Worm (Caenorhabditis elegans) whole organism, early embryonic: ENCODE results near the gene gcy-13.

Experiments used
- ama-1 ChIP-seq: fragments of 150-350 bp; optimal IDR thresholded peaks from 2 replicates; lab custom pipeline; 2014
- ceh-13 ChIP-seq: fragments of 200-800 bp; sonication (Bioruptor generic); optimal IDR thresholded peaks from 2 replicates; lab custom pipeline; 2018; ENCODE audit warnings: mild to moderate bottlenecking, missing genetic modification characterization, missing compliant biosample characterization
- ets-7 ChIP-seq: sonication (generic microtip); optimal IDR thresholded peaks from 2 replicates; lab custom pipeline; 2016; ENCODE audit warnings: missing genotype, missing genetic modification characterization, missing compliant biosample characterization
- flt-1 ChIP-seq: fragments of 200-800 bp; sonication (Bioruptor generic); IDR thresholded peaks from 2 replicates; pipeline ENCODE4 v1.3.6; 2022; ENCODE audit warnings: missing genetic modification characterization, missing compliant biosample characterization
- hmg-4 ChIP-seq: fragments of 200-800 bp; sonication (Bioruptor generic); optimal IDR thresholded peaks from 2 replicates; lab custom pipeline; 2018; ENCODE audit warnings: mild to moderate bottlenecking, missing genetic modification characterization, missing compliant biosample characterization
- hnd-1 ChIP-seq: sonication (generic microtip); optimal IDR thresholded peaks from 2 replicates; lab custom pipeline; 2016; ENCODE audit warnings: missing genetic modification characterization, missing compliant biosample characterization
- pes-1 ChIP-seq: fragments of 200-800 bp; sonication (Bioruptor generic); IDR thresholded peaks from 2 replicates; pipeline ENCODE4 v1.3.6; 2022; ENCODE audit warnings: missing genetic modification reagents, missing genetic modification characterization, missing compliant biosample characterization
- scrt-1 ChIP-seq: fragments of 200-800 bp; sonication (Bioruptor generic); IDR thresholded peaks from 2 replicates; pipeline ENCODE4 v1.3.6; 2022; ENCODE audit warnings: missing genetic modification characterization, missing compliant biosample characterization
- sea-1 ChIP-seq: fragments of 200-800 bp; sonication (Bioruptor generic); conservative IDR thresholded peaks from 2 replicates; pipeline ENCODE4 v1.3.6; 2022; ENCODE audit warnings: missing genetic modification characterization, missing compliant biosample characterization
- tbx-37 ChIP-seq: fragments of 200-800 bp; sonication (Bioruptor generic); conservative IDR thresholded peaks from 2 replicates; pipeline ENCODE4 v1.3.6; 2022; ENCODE audit warnings: missing genetic modification reagents, missing genetic modification characterization, missing compliant biosample characterization
- tra-4 ChIP-seq: sonication (generic microtip); optimal IDR thresholded peaks from 2 replicates; lab custom pipeline; 2017; ENCODE audit warnings: missing genetic modification characterization, missing compliant biosample characterization

ce11 chrV:12369437-12369836 is at the start of gene gcy-13:
- no peak for TF ChIP-seq ama-1 (lab: Kevin White, UChicago)
- TF ChIP-seq scrt-1 (GFP tag; lab: Robert Waterston, UW), result no peak
- TF ChIP-seq tbx-37 (GFP tag; lab: Robert Waterston, UW), result no peak
- TF ChIP-seq ets-7 (tag; lab: Kevin White, UChicago), result no peak
- no peak for TF ChIP-seq flt-1 (GFP tag; lab: Robert Waterston, UW)
- no peak for TF ChIP-seq sea-1 (GFP tag; lab: Robert Waterston, UW)
- no peak for TF ChIP-seq hmg-4
- no peak for TF ChIP-seq tra-4 (tag; lab: Kevin White, UChicago)
- no peak for TF ChIP-seq pes-1 (GFP tag; lab: Robert Waterston, UW)
- TF ChIP-seq hnd-1 (tag; lab: Kevin White, UChicago), result no peak
- TF ChIP-seq ceh-13 (GFP tag; lab: Kevin White, UChicago), result no peak
